ENCODE assay signal across 1 fruit fly cellular context in the genomic region with DNA sequence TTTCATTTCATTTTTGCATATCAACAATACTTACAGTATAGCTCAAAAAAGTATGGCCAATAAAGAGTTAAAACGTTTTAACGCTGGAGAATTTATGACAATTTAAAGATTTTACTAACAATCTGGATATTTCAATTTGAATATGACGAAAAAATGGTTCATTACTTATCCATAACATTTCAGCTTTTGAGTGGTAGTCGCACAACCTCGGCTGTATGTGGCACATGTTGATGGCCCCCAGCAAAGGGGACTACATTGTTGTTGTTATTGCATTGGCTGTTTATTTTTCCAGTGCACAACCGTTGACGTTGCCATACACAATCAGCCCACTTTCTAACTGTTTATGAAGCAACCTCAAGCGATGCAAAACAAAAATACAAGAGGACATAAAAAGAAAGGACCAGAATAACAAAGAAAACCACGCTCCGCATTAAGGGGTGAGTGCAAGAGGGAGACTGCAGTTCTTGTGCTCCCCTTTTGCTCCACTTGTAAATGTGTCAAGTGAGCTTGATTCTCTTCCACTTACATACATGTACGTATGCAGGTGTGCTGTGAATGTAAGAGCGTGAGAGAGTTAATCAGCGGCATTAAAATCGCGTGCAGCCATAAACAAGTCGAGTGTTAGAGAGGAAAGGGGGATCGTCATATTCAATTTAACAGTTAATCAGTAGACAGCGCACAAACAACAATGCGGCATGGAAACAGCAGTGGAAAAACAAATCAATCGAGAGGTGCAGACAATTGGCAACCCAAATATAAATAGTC.
TF ChIP-seq lines count a peak whose summit lies in the region.

No protein-coding gene starts in this region.

TF ChIP-seq in whole organism, embryonic, 481 proteins besides CTCF, POLR2A, EP300 and RAD21 (continued from another document):
- TF ChIP-seq NfI (GFP tag; optimal IDR thresholded peaks at IDR 0.05; lab: Kevin White, UChicago): peak; percentile 51
- peak; percentile 62 for TF ChIP-seq unpg (GFP tag; optimal IDR thresholded peaks at IDR 0.05; lab: Kevin White, UChicago)
- TF ChIP-seq Abd-B (GFP tag; optimal IDR thresholded peaks at IDR 0.05; lab: Kevin White, UChicago): peak; percentile 4
- TF ChIP-seq HmgD (GFP tag; optimal IDR thresholded peaks at IDR 0.05; lab: Kevin White, UChicago): no peak
- TF ChIP-seq CG9437 (GFP tag; optimal IDR thresholded peaks at IDR 0.05; lab: Kevin White, UChicago): peak; percentile 24
- no peak for TF ChIP-seq CG11723 (GFP tag; optimal IDR thresholded peaks at IDR 0.05; lab: Kevin White, UChicago)
- TF ChIP-seq gro (GFP tag; optimal IDR thresholded peaks at IDR 0.05; lab: Kevin White, UChicago): no peak
- peak; percentile 55 for TF ChIP-seq Ada2b (GFP tag; IDR thresholded peaks at IDR 0.05; lab: Robert Waterston, UW)
- TF ChIP-seq tgo (GFP tag; IDR thresholded peaks at IDR 0.05; lab: Robert Waterston, UW): peak; percentile 40; the same call in 2 of the 3 replicates
- TF ChIP-seq grau (tag; optimal IDR thresholded peaks at IDR 0.05; lab: Kevin White, UChicago): peak; percentile 50
- TF ChIP-seq Xbp1 (GFP tag; optimal IDR thresholded peaks at IDR 0.05; lab: Kevin White, UChicago): peak; percentile 54
